Worm (Caenorhabditis elegans): ENCODE data around the gene scvp-1.

DNA sequence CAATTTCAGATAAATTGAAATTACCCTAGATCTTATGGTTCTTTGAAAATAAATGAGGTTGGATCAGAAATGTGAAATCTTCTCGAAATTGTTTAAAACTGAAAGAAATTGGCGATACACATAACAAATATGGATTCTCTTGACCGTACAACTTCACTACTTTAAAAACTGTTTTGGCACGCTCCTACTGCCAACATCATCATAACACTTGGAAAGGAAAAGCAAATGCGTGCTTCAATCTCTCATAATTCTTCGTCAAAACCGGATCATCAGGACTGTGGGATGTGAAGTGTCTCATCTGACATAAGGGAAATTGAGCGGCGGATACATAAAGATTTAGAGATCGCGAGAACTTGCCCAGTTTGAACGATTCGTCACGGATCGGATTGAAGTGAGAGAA lies 33.0 kb downstream of the scvp-1 start, which contains the start of gene F32D8.7:
- TF ChIP-seq unc-30 (tag; optimal IDR thresholded peaks at IDR 0.05): no peak
- TF ChIP-seq nhr-47 (tag; optimal IDR thresholded peaks at IDR 0.05): no peak
- TF ChIP-seq nhr-12 (tag; optimal IDR thresholded peaks at IDR 0.05): no peak
- no peak for TF ChIP-seq C34B4.2 (tag; optimal IDR thresholded peaks at IDR 0.05)
- TF ChIP-seq egl-27 (tag; optimal IDR thresholded peaks at IDR 0.05): no peak
- TF ChIP-seq fkh-10 (GFP tag; optimal IDR thresholded peaks at IDR 0.05): no peak
- no peak for TF ChIP-seq efl-1 (optimal IDR thresholded peaks at IDR 0.05)
- TF ChIP-seq efl-1 (GFP tag; optimal IDR thresholded peaks at IDR 0.05 in 1 of 2): peak in 1 of 2 experiments; percentile 80
- TF ChIP-seq irx-1 (tag; optimal IDR thresholded peaks at IDR 0.05): no peak

Data from whole organism, L1 larva.